Fruit fly (Drosophila melanogaster): ENCODE data around the gene Ir7a.

Ir7a gene

DNA sequence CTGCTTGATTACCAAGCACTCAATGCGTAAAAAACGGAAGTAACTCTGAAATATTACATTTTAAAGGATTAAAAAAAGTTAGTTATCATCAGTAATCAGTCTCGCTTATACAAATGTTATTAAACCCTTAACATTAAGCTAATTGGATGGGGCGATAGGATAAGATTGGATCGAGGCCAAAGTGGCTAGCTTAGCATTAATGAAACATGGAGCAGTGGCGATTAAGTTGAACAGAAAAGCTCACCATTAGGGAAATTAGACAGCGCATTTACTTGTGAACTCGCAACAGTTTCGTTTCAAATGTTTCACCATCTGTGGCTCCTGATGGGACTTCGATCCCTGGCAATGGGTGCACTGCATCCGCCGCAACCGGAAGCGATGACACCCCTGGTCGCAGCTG lies at the start of gene Ir7a:
Ir7a (plus strand) TSS at position 301 of the 400 bp plus-strand sequence.
- no peak for TF ChIP-seq lola (GFP tag; optimal IDR thresholded peaks at IDR 0.05)
- no peak for TF ChIP-seq br (GFP tag; optimal IDR thresholded peaks at IDR 0.05)
- no peak for TF ChIP-seq tai (GFP tag; optimal IDR thresholded peaks at IDR 0.05)
- TF ChIP-seq N (GFP tag; optimal IDR thresholded peaks at IDR 0.05): no peak
- TF ChIP-seq HLH106 (tag; optimal IDR thresholded peaks at IDR 0.05): no peak
- no peak for TF ChIP-seq dl (GFP tag; optimal IDR thresholded peaks at IDR 0.05; ENCODE audit: insufficient read depth in 1 of 2, partially characterized antibody in 2 of 2)
- TF ChIP-seq Abd-B (GFP tag; optimal IDR thresholded peaks at IDR 0.05): no peak
- TF ChIP-seq Mio (GFP tag; optimal IDR thresholded peaks at IDR 0.05): no peak
- no peak for TF ChIP-seq brk (GFP tag; optimal IDR thresholded peaks at IDR 0.05)
- no peak for TF ChIP-seq Jra (GFP tag; optimal IDR thresholded peaks at IDR 0.05)
- TF ChIP-seq fru (GFP tag; optimal IDR thresholded peaks at IDR 0.05): no peak
- no peak for TF ChIP-seq OdsH (GFP tag; optimal IDR thresholded peaks at IDR 0.05)

- TF ChIP-seq woc (GFP tag; optimal IDR thresholded peaks at IDR 0.05): no peak
- TF ChIP-seq Jra (GFP tag; optimal IDR thresholded peaks at IDR 0.05): no peak
- TF ChIP-seq Dif (GFP tag; optimal IDR thresholded peaks at IDR 0.05; ENCODE audit: partially characterized antibody): no peak
- no peak for TF ChIP-seq Mio (GFP tag; optimal IDR thresholded peaks at IDR 0.05)
- no peak for TF ChIP-seq Dfd (GFP tag; optimal IDR thresholded peaks at IDR 0.05)
- no peak for TF ChIP-seq brk (GFP tag; optimal IDR thresholded peaks at IDR 0.05)
- peak in 1 of 2 experiments; percentile 5 for TF ChIP-seq foxo (GFP tag; optimal IDR thresholded peaks at IDR 0.05)
Observed at dm6 chrX:7715433-7715832, 49.3 kb upstream of the Ir7a start.

dm6 chrX:7717832-7718231 lies 47.0 kb upstream of the Ir7a start, which contains the start of gene CG15478:
Gene CG15478 (minus strand): TSS chrX:7717932.
- TF ChIP-seq Vsx2 (GFP tag; optimal IDR thresholded peaks at IDR 0.05; ENCODE audit: partially characterized antibody) (no peak), CrebA (GFP tag; optimal IDR thresholded peaks at IDR 0.05; ENCODE audit: borderline replicate concordance) (no peak), Abd-B (GFP tag; optimal IDR thresholded peaks at IDR 0.05) (no peak), Rel (GFP tag; optimal IDR thresholded peaks at IDR 0.05) (no peak), Rel (tag; optimal IDR thresholded peaks at IDR 0.05) (no peak), Hr78 (GFP tag; optimal IDR thresholded peaks at IDR 0.05) (no peak), Jra (GFP tag; optimal IDR thresholded peaks at IDR 0.05) (no peak), lola (GFP tag; optimal IDR thresholded peaks at IDR 0.05) (no peak), dl (GFP tag; optimal IDR thresholded peaks at IDR 0.05; ENCODE audit: insufficient read depth in 1 of 2, partially characterized antibody in 2 of 2) (no peak), Dfd (GFP tag; optimal IDR thresholded peaks at IDR 0.05) (no peak), HLH106 (tag; optimal IDR thresholded peaks at IDR 0.05) (no peak), CG9705 (GFP tag; optimal IDR thresholded peaks at IDR 0.05) (no peak), br (GFP tag; optimal IDR thresholded peaks at IDR 0.05) (no peak), GATAd (GFP tag; optimal IDR thresholded peaks at IDR 0.05) (no peak), OdsH (GFP tag; optimal IDR thresholded peaks at IDR 0.05) (no peak), sage (GFP tag; optimal IDR thresholded peaks at IDR 0.05) (no peak)

dm6 chrX:7721905-7722304 lies 42.9 kb upstream of the Ir7a start, which contains the start of gene Hira:
Gene Hira (plus strand): TSS chrX:7722119.
- TF ChIP-seq dmrt93B (GFP tag; optimal IDR thresholded peaks at IDR 0.05): no peak
- TF ChIP-seq Vsx2 (GFP tag; optimal IDR thresholded peaks at IDR 0.05; ENCODE audit: partially characterized antibody): no peak
- TF ChIP-seq N (GFP tag; optimal IDR thresholded peaks at IDR 0.05): no peak
- TF ChIP-seq br (GFP tag; optimal IDR thresholded peaks at IDR 0.05): no peak
- no peak for TF ChIP-seq Myc (optimal IDR thresholded peaks at IDR 0.05)
- no peak for TF ChIP-seq Dfd (GFP tag; optimal IDR thresholded peaks at IDR 0.05)
- no peak for TF ChIP-seq sv (GFP tag; optimal IDR thresholded peaks at IDR 0.05)
- TF ChIP-seq GATAd (GFP tag; optimal IDR thresholded peaks at IDR 0.05): no peak
- no peak for TF ChIP-seq brk (GFP tag; optimal IDR thresholded peaks at IDR 0.05)
- TF ChIP-seq jim (GFP tag; optimal IDR thresholded peaks at IDR 0.05): no peak
- TF ChIP-seq Dif (GFP tag; optimal IDR thresholded peaks at IDR 0.05; ENCODE audit: partially characterized antibody): no peak
- TF ChIP-seq usp (GFP tag; optimal IDR thresholded peaks at IDR 0.05): no peak
- TF ChIP-seq h (GFP tag; optimal IDR thresholded peaks at IDR 0.05): no peak
- no peak for TF ChIP-seq tai (GFP tag; optimal IDR thresholded peaks at IDR 0.05)
- TF ChIP-seq CG9705 (GFP tag; optimal IDR thresholded peaks at IDR 0.05): no peak
- TF ChIP-seq Mio (GFP tag; optimal IDR thresholded peaks at IDR 0.05): no peak
- TF ChIP-seq OdsH (GFP tag; optimal IDR thresholded peaks at IDR 0.05): no peak
- no peak for TF ChIP-seq sage (GFP tag; optimal IDR thresholded peaks at IDR 0.05)

All from whole organism, wandering third instar larva.